Fruit fly (Drosophila melanogaster) whole organism, pupa: ENCODE measurements around the gene galectin.
A peak's percentile ranks its signal among the peaks of the same experiment; 100 is the strongest.

ENCODE experiments used
- CG10348 ChIP-seq: fragments of 200-800 bp; sonication (Bioruptor generic); IDR thresholded peaks from 2 replicates; pipeline ENCODE4 v1.3.6; 2022; ENCODE audit warnings: missing biosample characterization, missing genetic modification characterization
- CG12605 ChIP-seq: fragments of 200-800 bp; sonication (Bioruptor generic); IDR thresholded peaks from 2 replicates; pipeline ENCODE4 v1.3.6; 2022; ENCODE audit warnings: missing biosample characterization, missing genetic modification characterization
- CG13204 ChIP-seq: fragments of 200-800 bp; sonication (Bioruptor generic); optimal IDR thresholded peaks from 2 replicates; lab custom pipeline; 2018; ENCODE audit warnings: missing biosample characterization, mild to moderate bottlenecking, missing genetic modification characterization, moderate library complexity
- CG14655 ChIP-seq: fragments of 200-800 bp; sonication (Bioruptor generic); optimal IDR thresholded peaks from 3 replicates; lab custom pipeline; 2017; ENCODE audit warnings: mild to moderate bottlenecking, missing biosample characterization, missing genetic modification reagents, missing genetic modification characterization
- CG15710 ChIP-seq: fragments of 200-800 bp; sonication (Bioruptor generic); optimal IDR thresholded peaks from 2 replicates; lab custom pipeline; 2018; ENCODE audit warnings: missing biosample characterization, mild to moderate bottlenecking, missing genetic modification characterization, moderate library complexity
- CG17806 ChIP-seq: fragments of 200-800 bp; sonication (Bioruptor generic); optimal IDR thresholded peaks from 2 replicates; lab custom pipeline; 2018; ENCODE audit warnings: missing biosample characterization, mild to moderate bottlenecking, missing genetic modification characterization, moderate library complexity
- CG32121 ChIP-seq: fragments of 200-800 bp; sonication (Bioruptor generic); IDR thresholded peaks from 2 replicates; pipeline ENCODE4 v1.3.6; 2022; ENCODE audit warnings: missing biosample characterization, missing genetic modification characterization
- CG34367 ChIP-seq: fragments of 200-800 bp; sonication (Bioruptor generic); optimal IDR thresholded peaks from 2 replicates; lab custom pipeline; 2018; ENCODE audit warnings: missing biosample characterization, mild to moderate bottlenecking, missing genetic modification characterization
- CG4496 ChIP-seq: fragments of 200-800 bp; sonication (Bioruptor generic); IDR thresholded peaks from 3 replicates; pipeline ENCODE4 v1.3.6; 2022; ENCODE audit warnings: missing biosample characterization, missing genetic modification characterization
- CG8159 ChIP-seq: fragments of 200-800 bp; sonication (Bioruptor generic); optimal IDR thresholded peaks from 3 replicates; lab custom pipeline; 2018; ENCODE audit warnings: missing biosample characterization, mild to moderate bottlenecking, missing genetic modification characterization, moderate library complexity
- CG8301 ChIP-seq: fragments of 200-800 bp; sonication (Bioruptor generic); optimal IDR thresholded peaks from 2 replicates; lab custom pipeline; 2018; ENCODE audit warnings: missing biosample characterization, mild to moderate bottlenecking, missing genetic modification characterization
- CG9948 ChIP-seq: fragments of 200-800 bp; sonication (Bioruptor generic); optimal IDR thresholded peaks from 2 replicates; lab custom pipeline; 2018; ENCODE audit warnings: missing biosample characterization, mild to moderate bottlenecking, missing genetic modification characterization, moderate library complexity
- D1 ChIP-seq: fragments of 200-800 bp; sonication (Bioruptor generic); optimal IDR thresholded peaks from 2 replicates; lab custom pipeline; 2018; ENCODE audit warnings: missing biosample characterization, mild to moderate bottlenecking, missing genetic modification characterization, moderate library complexity
- EcR ChIP-seq: fragments of 200-800 bp; sonication (Bioruptor generic); optimal IDR thresholded peaks from 3 replicates; lab custom pipeline; 2019; ENCODE audit warnings: missing biosample characterization, missing genetic modification characterization, mild to moderate bottlenecking, moderate library complexity, missing genetic modification reagents
- Ets98B ChIP-seq: fragments of 200-800 bp; sonication (Bioruptor generic); IDR thresholded peaks from 2 replicates; pipeline ENCODE4 v1.3.6; 2022; ENCODE audit warnings: missing biosample characterization, missing genetic modification characterization
- Pif1A ChIP-seq: fragments of 200-800 bp; sonication (Bioruptor generic); optimal IDR thresholded peaks from 3 replicates; lab custom pipeline; 2016; ENCODE audit warnings: missing biosample characterization, missing genetic modification characterization
- Pif1B ChIP-seq: fragments of 200-800 bp; sonication (Bioruptor generic); optimal IDR thresholded peaks from 3 replicates; lab custom pipeline; 2016; ENCODE audit warnings: missing biosample characterization, missing genetic modification characterization
- Snoo ChIP-seq: fragments of 200-800 bp; sonication (Bioruptor generic); optimal IDR thresholded peaks from 3 replicates; lab custom pipeline; 2017; ENCODE audit warnings: missing biosample characterization, mild to moderate bottlenecking, missing genetic modification characterization, inconsistent platforms
- fd96Ca ChIP-seq: fragments of 200-800 bp; sonication (Bioruptor generic); IDR thresholded peaks from 3 replicates; pipeline ENCODE4 v1.3.6; 2022; ENCODE audit warnings: missing biosample characterization, missing genetic modification characterization
- gl ChIP-seq: fragments of 200-800 bp; sonication (Bioruptor generic); optimal IDR thresholded peaks from 2 replicates; lab custom pipeline; 2018; ENCODE audit warnings: missing biosample characterization, mild to moderate bottlenecking, missing genetic modification characterization
- rn ChIP-seq: fragments of 200-800 bp; sonication (Bioruptor generic); IDR thresholded peaks from 2 replicates; pipeline ENCODE4 v1.3.6; 2022; ENCODE audit warnings: missing biosample characterization, missing genetic modification characterization

The galectin gene

dm6 chr2L:71869-72751 lies 553 bp downstream of the galectin start:
- 0 out of 2 replicates have a peak, but pooled peaks have one; percentile 7 for TF ChIP-seq CG12605 (GFP tag; lab: Robert Waterston, UW)
- TF ChIP-seq Ets98B (GFP tag; lab: Robert Waterston, UW), result peak; percentile 40; the same call in 1 of the 2 replicates
- no peak for TF ChIP-seq CG17806 (tag; lab: Kevin White, UChicago)
- TF ChIP-seq Snoo (tag; lab: Kevin White, UChicago), result no peak
- TF ChIP-seq CG4496, result peak; percentile 56; the same call in 1 of the 3 replicates

dm6 chr2L:72752-73435 lies 1.3 kb downstream of the galectin start:
- TF ChIP-seq gl (tag; lab: Kevin White, UChicago) (no peak), CG9948 (tag; lab: Kevin White, UChicago) (no peak), Snoo (tag; lab: Kevin White, UChicago) (no peak), CG15710 (no peak), rn (GFP tag; lab: Robert Waterston, UW) (no peak), Ets98B (GFP tag; lab: Robert Waterston, UW) (no peak; the same call in 1 of the 2 replicates), CG14655 (no peak), Pif1B (GFP tag; lab: Kevin White, UChicago) (no peak), EcR (GFP tag; lab: Kevin White, UChicago) (no peak), CG10348 (GFP tag; lab: Robert Waterston, UW) (no peak), CG34367 (tag; lab: Kevin White, UChicago) (no peak), CG8159 (no peak), D1 (tag; lab: Kevin White, UChicago) (no peak), CG12605 (GFP tag; lab: Robert Waterston, UW) (no peak), CG32121 (no peak), CG8301 (tag; lab: Kevin White, UChicago) (no peak), CG17806 (tag; lab: Kevin White, UChicago) (no peak), Pif1A (GFP tag; lab: Kevin White, UChicago) (no peak), fd96Ca (no peak)

dm6 chr2L:73760-74388 lies 2.3 kb downstream of the galectin start:
- no peak for TF ChIP-seq CG17806 (tag; lab: Kevin White, UChicago)
- TF ChIP-seq CG32121, result no peak
- no peak for TF ChIP-seq CG14655
- no peak for TF ChIP-seq D1 (tag; lab: Kevin White, UChicago)
- no peak for TF ChIP-seq CG13204 (GFP tag; lab: Kevin White, UChicago)
- TF ChIP-seq EcR (GFP tag; lab: Kevin White, UChicago), result peak; percentile 31
- no peak for TF ChIP-seq CG4496
- TF ChIP-seq Ets98B (GFP tag; lab: Robert Waterston, UW), result no peak

dm6 chr2L:76048-76447 lies 4.5 kb downstream of the galectin start, which contains the start of gene CG11374:
Gene CG11374, plus strand, starts transcription at chr2L:76348.
- no peak for TF ChIP-seq D1 (tag; lab: Kevin White, UChicago)
- no peak for TF ChIP-seq CG13204 (GFP tag; lab: Kevin White, UChicago)
- TF ChIP-seq CG34367 (tag; lab: Kevin White, UChicago), result no peak
- TF ChIP-seq EcR (GFP tag; lab: Kevin White, UChicago), result no peak
- no peak for TF ChIP-seq CG15710

- TF ChIP-seq Ets98B (GFP tag; lab: Robert Waterston, UW) (no peak), D1 (tag; lab: Kevin White, UChicago) (no peak), CG8159 (no peak), Pif1A (GFP tag; lab: Kevin White, UChicago) (no peak), gl (tag; lab: Kevin White, UChicago) (no peak), CG13204 (GFP tag; lab: Kevin White, UChicago) (no peak), EcR (GFP tag; lab: Kevin White, UChicago) (no peak), Pif1B (GFP tag; lab: Kevin White, UChicago) (no peak), CG14655 (no peak), Snoo (tag; lab: Kevin White, UChicago) (no peak), CG12605 (GFP tag; lab: Robert Waterston, UW) (no peak)
These were observed 7.3 kb downstream of the galectin start for dm6 chr2L:78828-79227.

- TF ChIP-seq CG4496, result no peak
- TF ChIP-seq CG14655, result no peak
These were observed 9.6 kb downstream of the galectin start for dm6 chr2L:81198-81597.
